Fruit fly (Drosophila melanogaster): ENCODE measurements around the gene cact.
A peak's percentile ranks its signal among the peaks of the same experiment; 100 is the strongest.

Gene cact

dm6 chr2L:16310648-16311047, 15.4 kb downstream of the cact start, which contains the start of the genes cni and fzy (continued):
- TF ChIP-seq stc (GFP tag; IDR thresholded peaks at IDR 0.05), result no peak
- peak; percentile 93 for TF ChIP-seq ftz-f1 (GFP tag; optimal IDR thresholded peaks at IDR 0.05)
- TF ChIP-seq Hand (GFP tag; optimal IDR thresholded peaks at IDR 0.05), result no peak
- peak; percentile 49 for TF ChIP-seq CoRest (tag; optimal IDR thresholded peaks at IDR 0.05)
- TF ChIP-seq slp2 (GFP tag; optimal IDR thresholded peaks at IDR 0.05), result no peak
- TF ChIP-seq CG17361 (GFP tag; IDR thresholded peaks at IDR 0.05), result peak; percentile 38; the same call in 1 of the 3 replicates
- TF ChIP-seq hkb (optimal IDR thresholded peaks at IDR 0.05), result peak; percentile 68
- TF ChIP-seq hkb (GFP tag; IDR thresholded peaks at IDR 0.05), result no peak
- peak; percentile 11 for TF ChIP-seq CG13624 (GFP tag; optimal IDR thresholded peaks at IDR 0.05)
- peak; percentile 50 for TF ChIP-seq gem (tag; optimal IDR thresholded peaks at IDR 0.05)
- TF ChIP-seq phol (tag; optimal IDR thresholded peaks at IDR 0.05), result peak; percentile 94
- TF ChIP-seq fu2 (GFP tag; optimal IDR thresholded peaks at IDR 0.05), result peak; percentile 9
- peak; percentile 58 for TF ChIP-seq CG30020 (tag; optimal IDR thresholded peaks at IDR 0.05)
- no peak for TF ChIP-seq CG16863 (GFP tag; optimal IDR thresholded peaks at IDR 0.05)
- TF ChIP-seq da (GFP tag; optimal IDR thresholded peaks at IDR 0.05), result no peak
- TF ChIP-seq Ets65A (GFP tag), result peak; percentile 82
- TF ChIP-seq CG31388 (GFP tag; optimal IDR thresholded peaks at IDR 0.05), result no peak
- TF ChIP-seq CTCF (GFP tag; optimal IDR thresholded peaks at IDR 0.05), result peak; percentile 42
- TF ChIP-seq CG17802 (tag; optimal IDR thresholded peaks at IDR 0.05), result no peak
- peak; percentile 73 for TF ChIP-seq nmo (GFP tag; optimal IDR thresholded peaks at IDR 0.05)
- TF ChIP-seq CG16813 (GFP tag; IDR thresholded peaks at IDR 0.05; ENCODE audit: partially characterized antibody), result peak; percentile 43; the same call in 1 of the 3 replicates
- 0 out of 2 replicates have a peak, but pooled peaks have one; percentile 10 for TF ChIP-seq bbx (GFP tag; IDR thresholded peaks at IDR 0.05; ENCODE audit: partially characterized antibody)
- TF ChIP-seq chinmo (GFP tag; IDR thresholded peaks at IDR 0.05; ENCODE audit: partially characterized antibody), result no peak
- no peak for TF ChIP-seq CG6272 (GFP tag; IDR thresholded peaks at IDR 0.05)
- TF ChIP-seq Vsx1 (GFP tag; optimal IDR thresholded peaks at IDR 0.05), result peak; percentile 80
- TF ChIP-seq Xbp1 (GFP tag; optimal IDR thresholded peaks at IDR 0.05), result peak; percentile 21
- TF ChIP-seq YL-1 (GFP tag; optimal IDR thresholded peaks at IDR 0.05), result peak; percentile 83
- peak; percentile 88 for TF ChIP-seq Dp (GFP tag; optimal IDR thresholded peaks at IDR 0.05)
- TF ChIP-seq Nf-YC (tag; optimal IDR thresholded peaks at IDR 0.05), result peak; percentile 37
- TF ChIP-seq Scr (GFP tag; IDR thresholded peaks at IDR 0.05; ENCODE audit: partially characterized antibody), result peak; percentile 22; the same call in 1 of the 2 replicates
- TF ChIP-seq E2f2 (GFP tag; IDR thresholded peaks at IDR 0.05), result peak; percentile 93
- TF ChIP-seq PHDP (tag; optimal IDR thresholded peaks at IDR 0.05), result peak; percentile 8
- peak; percentile 35 for TF ChIP-seq CG8924 (tag; optimal IDR thresholded peaks at IDR 0.05)
- TF ChIP-seq gfzf (GFP tag; optimal IDR thresholded peaks at IDR 0.05), result peak; percentile 80
- peak; percentile 27 for TF ChIP-seq CG18262 (tag; optimal IDR thresholded peaks at IDR 0.05)
- peak; percentile 12 for TF ChIP-seq twi (tag; optimal IDR thresholded peaks at IDR 0.05)
- TF ChIP-seq insv (GFP tag; optimal IDR thresholded peaks at IDR 0.05), result peak in 1 of 2 experiments; percentile 28
- peak; percentile 3 for TF ChIP-seq CG15601 (tag; optimal IDR thresholded peaks at IDR 0.05)
- peak; percentile 15 for TF ChIP-seq CG5245 (GFP tag; optimal IDR thresholded peaks at IDR 0.05)
- peak; percentile 93 for TF ChIP-seq MBD-R2 (GFP tag; IDR thresholded peaks at IDR 0.05)
- no peak for TF ChIP-seq klu (GFP tag; IDR thresholded peaks at IDR 0.05)
- no peak for TF ChIP-seq dm (GFP tag; optimal IDR thresholded peaks at IDR 0.05)
- TF ChIP-seq amos (GFP tag; IDR thresholded peaks at IDR 0.05; ENCODE audit: partially characterized antibody), result 0 out of 2 replicates have a peak, but pooled peaks have one; percentile 6
- TF ChIP-seq CG30403 (GFP tag; optimal IDR thresholded peaks at IDR 0.05), result peak; percentile 21
- no peak for TF ChIP-seq CG2129 (GFP tag; IDR thresholded peaks at IDR 0.05; ENCODE audit: partially characterized antibody)
- no peak for TF ChIP-seq eyg (GFP tag; optimal IDR thresholded peaks at IDR 0.05)
- peak; percentile 42 for TF ChIP-seq CG2120 (GFP tag; optimal IDR thresholded peaks at IDR 0.05)
- peak; percentile 78 for TF ChIP-seq CG3847 (GFP tag; IDR thresholded peaks at IDR 0.05)
- TF ChIP-seq Bteb2 (GFP tag; optimal IDR thresholded peaks at IDR 0.05), result no peak
- 0 out of 2 replicates have a peak, but pooled peaks have one; percentile 16 for TF ChIP-seq Ada2b (GFP tag; IDR thresholded peaks at IDR 0.05)
- no peak for TF ChIP-seq ab (GFP tag; optimal IDR thresholded peaks at IDR 0.05)

Measured in whole organism, embryonic.